Fruit fly (Drosophila melanogaster) whole organism, wandering third instar larva: ENCODE measurements around the gene CG1529.

Source experiments
- Abd-B ChIP-seq: fragments of >200 bp; optimal IDR thresholded peaks from 2 replicates; lab custom pipeline; 2017; ENCODE audit warnings: missing biosample characterization, missing genetic modification characterization
- CG32264 ChIP-seq: fragments of 200-800 bp; sonication (Bioruptor generic); optimal IDR thresholded peaks from 2 replicates; lab custom pipeline; 2016; ENCODE audit warnings: missing biosample characterization, missing genetic modification characterization
- CrebA ChIP-seq: fragments of 200-800 bp; sonication (Bioruptor generic); optimal IDR thresholded peaks from 2 replicates; lab custom pipeline; 2016; ENCODE audit warnings: missing biosample characterization, mild to moderate bottlenecking, missing genetic modification characterization, borderline replicate concordance
- Dif ChIP-seq: fragments of 200-275, 200-300 bp; sonication (Bioruptor generic); optimal IDR thresholded peaks from 2 replicates; lab custom pipeline; 2018; ENCODE audit warnings: missing biosample characterization, missing genetic modification characterization; ENCODE audit not compliant: partially characterized antibody
- GATAd ChIP-seq: sonication (Bioruptor generic); optimal IDR thresholded peaks from 2 replicates; lab custom pipeline; 2016; ENCODE audit warnings: missing biosample characterization, missing genetic modification characterization
- HLH106 ChIP-seq: fragments of 200-800 bp; optimal IDR thresholded peaks from 3 replicates; lab custom pipeline; 2019; ENCODE audit warnings: missing biosample characterization, mild to moderate bottlenecking, missing genetic modification characterization, moderate library complexity
- Hnf4 ChIP-seq: fragments of 200-800 bp; sonication (Bioruptor generic); optimal IDR thresholded peaks from 2 replicates; lab custom pipeline; 2016; ENCODE audit warnings: missing biosample characterization, mild to moderate bottlenecking, missing genetic modification characterization
- Hr83 ChIP-seq: fragments of 200-300 bp; sonication (Bioruptor generic); optimal IDR thresholded peaks from 2 replicates; lab custom pipeline; 2016; ENCODE audit warnings: missing biosample characterization, mild to moderate bottlenecking, missing genetic modification characterization, moderate library complexity; ENCODE audit not compliant: poor library complexity, severe bottlenecking
- Jra ChIP-seq: sonication (Bioruptor generic); optimal IDR thresholded peaks from 2 replicates; lab custom pipeline; 2016; ENCODE audit warnings: missing biosample characterization, missing genetic modification characterization
- Myc ChIP-seq: fragments of >200 bp; optimal IDR thresholded peaks from 2 replicates; lab custom pipeline; 2017
- br ChIP-seq: fragments of 200-800 bp; sonication (Bioruptor generic); optimal IDR thresholded peaks from 2 replicates; lab custom pipeline; 2016; ENCODE audit warnings: missing biosample characterization, missing genetic modification characterization
- dl ChIP-seq, 2 experiments: fragments of 175-275, 200-275 bp in 1 of 2; fragments of 200-275 bp in 1 of 2; sonication (Bioruptor generic); optimal IDR thresholded peaks; lab custom pipeline; 2018; ENCODE audit warnings: mild to moderate bottlenecking in 2 of 2, missing biosample characterization in 2 of 2, missing genetic modification characterization in 2 of 2, moderate library complexity in 2 of 2; ENCODE audit not compliant: partially characterized antibody in 2 of 2, insufficient read depth in 1 of 2
- dmrt93B ChIP-seq: fragments of 200-800 bp; sonication (Bioruptor generic); optimal IDR thresholded peaks from 2 replicates; lab custom pipeline; 2018; ENCODE audit warnings: missing biosample characterization, mild to moderate bottlenecking, missing genetic modification characterization
- dsf ChIP-seq: sonication (Bioruptor generic); optimal IDR thresholded peaks from 2 replicates; lab custom pipeline; 2016; ENCODE audit warnings: missing biosample characterization, missing genetic modification characterization, borderline replicate concordance
- ey ChIP-seq: fragments of 200-800 bp; sonication (Bioruptor generic); optimal IDR thresholded peaks from 2 replicates; lab custom pipeline; 2016; ENCODE audit warnings: missing biosample characterization, missing genetic modification characterization
- foxo ChIP-seq, 2 experiments: fragments of 200-800 bp; sonication (Bioruptor generic); optimal IDR thresholded peaks; 2 replicates in 1 of 2; 3 replicates in 1 of 2; lab custom pipeline; 2016 to 2017; ENCODE audit warnings: missing biosample characterization in 2 of 2, missing genetic modification characterization in 2 of 2
- fru ChIP-seq: fragments of 200-800 bp; sonication (Bioruptor generic); optimal IDR thresholded peaks from 3 replicates; lab custom pipeline; 2016; ENCODE audit warnings: missing biosample characterization, mild to moderate bottlenecking, missing genetic modification characterization
- h ChIP-seq: fragments of 200-800 bp; sonication (Bioruptor generic); optimal IDR thresholded peaks from 3 replicates; lab custom pipeline; 2016; ENCODE audit warnings: missing biosample characterization, mild to moderate bottlenecking, missing genetic modification characterization
- jim ChIP-seq: fragments of 175-275, 200-325 bp; sonication (Bioruptor generic); optimal IDR thresholded peaks from 2 replicates; lab custom pipeline; 2016; ENCODE audit warnings: missing biosample characterization, mild to moderate bottlenecking, missing genetic modification characterization
- lola ChIP-seq: fragments of >200 bp; optimal IDR thresholded peaks from 2 replicates; lab custom pipeline; 2017; ENCODE audit warnings: missing biosample characterization, missing genetic modification characterization
- pan ChIP-seq: fragments of >200 bp; optimal IDR thresholded peaks from 2 replicates; lab custom pipeline; 2017
- psq ChIP-seq: fragments of 200-800 bp; sonication (Bioruptor generic); optimal IDR thresholded peaks from 3 replicates; lab custom pipeline; 2017; ENCODE audit warnings: missing biosample characterization, mild to moderate bottlenecking, missing genetic modification characterization, moderate library complexity
- sage ChIP-seq: fragments of 200-800 bp; sonication (Bioruptor generic); optimal IDR thresholded peaks from 2 replicates; lab custom pipeline; 2016; ENCODE audit warnings: missing biosample characterization, mild to moderate bottlenecking, missing genetic modification characterization
- tai ChIP-seq: sonication (Bioruptor generic); optimal IDR thresholded peaks from 2 replicates; lab custom pipeline; 2016; ENCODE audit warnings: missing biosample characterization, missing genetic modification characterization
- usp ChIP-seq: fragments of >200 bp; optimal IDR thresholded peaks from 2 replicates; lab custom pipeline; 2017; ENCODE audit warnings: missing biosample characterization, missing genetic modification characterization
- woc ChIP-seq: sonication (Bioruptor generic); optimal IDR thresholded peaks from 2 replicates; lab custom pipeline; 2016; ENCODE audit warnings: missing biosample characterization, mild to moderate bottlenecking, missing genetic modification characterization

CG1529 gene

dm6 chrX:21010541-21010940 is 21.2 kb downstream of the CG1529 start:
- no peak for TF ChIP-seq woc
- TF ChIP-seq Dif (GFP tag; lab: Kevin White, UChicago), result no peak
- no peak for TF ChIP-seq jim (GFP tag; lab: Kevin White, UChicago)
- no peak for TF ChIP-seq br (GFP tag; lab: Kevin White, UChicago)
- no peak for TF ChIP-seq h (GFP tag; lab: Kevin White, UChicago)
- TF ChIP-seq fru (GFP tag; lab: Kevin White, UChicago), result no peak
- TF ChIP-seq Hnf4 (GFP tag; lab: Kevin White, UChicago), result no peak
- TF ChIP-seq CrebA (GFP tag; lab: Kevin White, UChicago), result no peak
- TF ChIP-seq sage (GFP tag; lab: Kevin White, UChicago), result no peak
- TF ChIP-seq pan, result no peak
- TF ChIP-seq dl (GFP tag; optimal IDR thresholded peaks at IDR 0.05; lab: Kevin White, UChicago; ENCODE audit: insufficient read depth in 1 of 2, partially characterized antibody in 2 of 2), result no peak
- no peak for TF ChIP-seq Hr83 (GFP tag; lab: Kevin White, UChicago)
- TF ChIP-seq usp (GFP tag; lab: Kevin White, UChicago), result no peak
- no peak for TF ChIP-seq Myc (lab: Kevin White, UChicago)
- no peak for TF ChIP-seq Abd-B (GFP tag; lab: Kevin White, UChicago)
- no peak for TF ChIP-seq HLH106 (tag; lab: Kevin White, UChicago)
- TF ChIP-seq ey, result no peak
- no peak for TF ChIP-seq psq (GFP tag; lab: Kevin White, UChicago)
- no peak for TF ChIP-seq tai (GFP tag; lab: Kevin White, UChicago)
- TF ChIP-seq Jra (GFP tag; lab: Kevin White, UChicago), result no peak

- TF ChIP-seq dmrt93B (GFP tag; lab: Kevin White, UChicago) (no peak), br (GFP tag; lab: Kevin White, UChicago) (no peak), woc (no peak), dsf (GFP tag; lab: Kevin White, UChicago) (no peak), CG32264 (GFP tag; lab: Kevin White, UChicago) (no peak), ey (no peak), GATAd (GFP tag; lab: Kevin White, UChicago) (no peak), h (GFP tag; lab: Kevin White, UChicago) (no peak), usp (GFP tag; lab: Kevin White, UChicago) (no peak), lola (GFP tag; lab: Kevin White, UChicago) (no peak), foxo (GFP tag; optimal IDR thresholded peaks at IDR 0.05; lab: Kevin White, UChicago) (no peak)
These were observed 47.4 kb downstream of the CG1529 start, which contains the start of gene CG11666 for dm6 chrX:20984386-20984785. Gene CG11666 (plus strand): TSS chrX:20984686.
